Fruit fly (Drosophila melanogaster): ENCODE results near the gene CG6184.

CG6184 gene

dm6 chr3R:19627792-19628522, 29.7 kb downstream of the CG6184 start (continued):
- no peak for TF ChIP-seq unc-4 (GFP tag; IDR thresholded peaks at IDR 0.05; ENCODE audit: partially characterized antibody)
- no peak for TF ChIP-seq CG2202 (tag; optimal IDR thresholded peaks at IDR 0.05)
- TF ChIP-seq Atf6 (GFP tag; IDR thresholded peaks at IDR 0.05) = no peak
- TF ChIP-seq pnt (GFP tag; optimal IDR thresholded peaks at IDR 0.05) = no peak
- TF ChIP-seq CG7372 (GFP tag; IDR thresholded peaks at IDR 0.05) = 0 out of 2 replicates have a peak, but pooled peaks have one; percentile 21
- no peak for TF ChIP-seq ab (GFP tag; optimal IDR thresholded peaks at IDR 0.05)
- no peak for TF ChIP-seq CG33213 (GFP tag; optimal IDR thresholded peaks at IDR 0.05)
- TF ChIP-seq lbe (GFP tag; optimal IDR thresholded peaks at IDR 0.05) = no peak
- no peak for TF ChIP-seq Lim3 (GFP tag; IDR thresholded peaks at IDR 0.05)
- no peak for TF ChIP-seq CG4617 (GFP tag; optimal IDR thresholded peaks at IDR 0.05; ENCODE audit: borderline replicate concordance)
- TF ChIP-seq Spps (tag; optimal IDR thresholded peaks at IDR 0.05) = peak; percentile 2
- no peak for TF ChIP-seq CG7963 (GFP tag; IDR thresholded peaks at IDR 0.05; ENCODE audit: partially characterized antibody)
- no peak for TF ChIP-seq hth (optimal IDR thresholded peaks at IDR 0.05)
- TF ChIP-seq CG8359 (GFP tag; optimal IDR thresholded peaks at IDR 0.05; ENCODE audit: borderline replicate concordance) = peak; percentile 37
- TF ChIP-seq PHDP (tag; optimal IDR thresholded peaks at IDR 0.05) = no peak
- TF ChIP-seq Dip2 (GFP tag; IDR thresholded peaks at IDR 0.05) = no peak
- peak; percentile 35 for TF ChIP-seq CG9437 (GFP tag; optimal IDR thresholded peaks at IDR 0.05)
- TF ChIP-seq so (GFP tag; IDR thresholded peaks at IDR 0.05) = no peak
- TF ChIP-seq Hr3 (GFP tag; optimal IDR thresholded peaks at IDR 0.05) = peak; percentile 2
- TF ChIP-seq Chrac-16 (GFP tag; optimal IDR thresholded peaks at IDR 0.05) = no peak
- TF ChIP-seq CG13296 (GFP tag; optimal IDR thresholded peaks at IDR 0.05) = peak; percentile 68
- 0 out of 2 replicates have a peak, but pooled peaks have one; percentile 6 for TF ChIP-seq ttk (GFP tag; IDR thresholded peaks at IDR 0.05)
- no peak for TF ChIP-seq CG13624 (GFP tag; optimal IDR thresholded peaks at IDR 0.05)
- no peak for TF ChIP-seq CG14014 (GFP tag; IDR thresholded peaks at IDR 0.05)
- peak; percentile 49; the same call in 1 of the 2 replicates for TF ChIP-seq Xrp1 (GFP tag; IDR thresholded peaks at IDR 0.05)
- no peak for TF ChIP-seq vfl (GFP tag; optimal IDR thresholded peaks at IDR 0.05)
- TF ChIP-seq tin (GFP tag; optimal IDR thresholded peaks at IDR 0.05) = peak; percentile 42
- TF ChIP-seq jumu (GFP tag; optimal IDR thresholded peaks at IDR 0.05) = no peak
- TF ChIP-seq aop (GFP tag; IDR thresholded peaks at IDR 0.05) = no peak
- TF ChIP-seq dm (GFP tag; optimal IDR thresholded peaks at IDR 0.05) = no peak
- peak; percentile 67 for TF ChIP-seq cwo (GFP tag; optimal IDR thresholded peaks at IDR 0.05)
- TF ChIP-seq CG32532 (GFP tag; IDR thresholded peaks at IDR 0.05) = peak; percentile 54; the same call in 1 of the 2 replicates
- TF ChIP-seq CG17328 (GFP tag; IDR thresholded peaks at IDR 0.05) = no peak
- peak; percentile 20 for TF ChIP-seq CG12391 (tag; optimal IDR thresholded peaks at IDR 0.05)
- TF ChIP-seq CG17612 (GFP tag; IDR thresholded peaks at IDR 0.05) = no peak
- TF ChIP-seq CG10543 (GFP tag; optimal IDR thresholded peaks at IDR 0.05) = no peak
- peak; percentile 70 for TF ChIP-seq lab (GFP tag; optimal IDR thresholded peaks at IDR 0.05)
- no peak for TF ChIP-seq z (GFP tag; IDR thresholded peaks at IDR 0.05)
- TF ChIP-seq mam (GFP tag; optimal IDR thresholded peaks at IDR 0.05) = no peak
- TF ChIP-seq CG10267 (tag; optimal IDR thresholded peaks at IDR 0.05) = peak; percentile 56
- TF ChIP-seq CG16863 (GFP tag; optimal IDR thresholded peaks at IDR 0.05) = no peak
- no peak for TF ChIP-seq sqz (GFP tag; optimal IDR thresholded peaks at IDR 0.05)
- no peak for TF ChIP-seq sens-2 (GFP tag; IDR thresholded peaks at IDR 0.05)
- no peak for TF ChIP-seq dmrt11E (tag; optimal IDR thresholded peaks at IDR 0.05)
- no peak for TF ChIP-seq Six4 (GFP tag; optimal IDR thresholded peaks at IDR 0.05)
- TF ChIP-seq CrebB (tag; optimal IDR thresholded peaks at IDR 0.05) = no peak
- TF ChIP-seq CG14965 (GFP tag; optimal IDR thresholded peaks at IDR 0.05; ENCODE audit: borderline replicate concordance) = no peak
- no peak for TF ChIP-seq Lhr (GFP tag; optimal IDR thresholded peaks at IDR 0.05)
- TF ChIP-seq ftz-f1 (GFP tag; optimal IDR thresholded peaks at IDR 0.05) = no peak
- peak; percentile 57 for TF ChIP-seq Rfx (GFP tag; IDR thresholded peaks at IDR 0.05)
